Fruit fly (Drosophila melanogaster) S2 (cell line): ENCODE data around the gene apn.

Source experiments
- CG8478 ChIP-seq: fragments of >200 bp; optimal IDR thresholded peaks from 2 replicates; lab custom pipeline; 2018
- CTCF ChIP-seq, 2 experiments: fragments of >200 bp; optimal IDR thresholded peaks; 2 replicates each; lab custom pipeline; 2018

- TF ChIP-seq CG8478 (lab: Kevin White, UChicago) (no peak), CTCF (optimal IDR thresholded peaks at IDR 0.05; lab: Kevin White, UChicago) (no peak)
Observed at dm6 chr3R:13270648-13271047, 18.0 kb downstream of the apn start.
